Worm (Caenorhabditis elegans) whole organism, L1 larva: ENCODE data around the gene C45G9.10.
A peak's percentile ranks its signal among the peaks of the same experiment; 100 is the strongest.

ENCODE experiments used
- C04F5.9 ChIP-seq: sonication (generic microtip); optimal IDR thresholded peaks from 2 replicates; lab custom pipeline; 2016; ENCODE audit warnings: missing genetic modification characterization, missing compliant biosample characterization
- C34B4.2 ChIP-seq: sonication (generic microtip); optimal IDR thresholded peaks from 2 replicates; lab custom pipeline; 2017; ENCODE audit warnings: mild to moderate bottlenecking, missing genetic modification characterization, missing compliant biosample characterization
- F16B12.6 ChIP-seq: fragments of 150-350 bp; optimal IDR thresholded peaks from 2 replicates; lab custom pipeline; 2014; ENCODE audit warnings: missing biosample characterization, missing genetic modification characterization
- Y116A8C.19 ChIP-seq: sonication (generic microtip); optimal IDR thresholded peaks from 2 replicates; lab custom pipeline; 2016; ENCODE audit warnings: missing compliant biosample characterization, missing genetic modification characterization, borderline replicate concordance
- alr-1 ChIP-seq: fragments of 200-800 bp; sonication (Bioruptor generic); optimal IDR thresholded peaks from 2 replicates; lab custom pipeline; 2018; ENCODE audit warnings: borderline replicate concordance, mild to moderate bottlenecking, missing genetic modification characterization, missing compliant biosample characterization
- aly-2 ChIP-seq: fragments of 150-350 bp; optimal IDR thresholded peaks from 2 replicates; lab custom pipeline; 2014; ENCODE audit warnings: missing biosample characterization, missing genetic modification characterization
- ama-1 ChIP-seq: fragments of 150-350 bp; optimal IDR thresholded peaks from 2 replicates; lab custom pipeline; 2014
- ceh-63 ChIP-seq: fragments of 200-800 bp; sonication (Bioruptor generic); optimal IDR thresholded peaks from 2 replicates; lab custom pipeline; 2018; ENCODE audit warnings: mild to moderate bottlenecking, missing genetic modification characterization, missing compliant biosample characterization
- ceh-8 ChIP-seq: fragments of 200-800 bp; sonication (Bioruptor generic); optimal IDR thresholded peaks from 2 replicates; lab custom pipeline; 2018; ENCODE audit warnings: mild to moderate bottlenecking, missing genetic modification characterization, moderate library complexity, missing compliant biosample characterization
- ces-1 ChIP-seq: fragments of 150-350 bp; optimal IDR thresholded peaks from 2 replicates; lab custom pipeline; 2014; ENCODE audit warnings: missing biosample characterization, missing genetic modification reagents, missing genetic modification characterization
- efl-1 ChIP-seq, 4 experiments: fragments of 150-350 bp; optimal IDR thresholded peaks in 3 of 4; peaks in 1 of 4; 1 replicate in 1 of 4; 2 replicates in 3 of 4; lab custom pipeline; 2014; ENCODE audit warnings: missing biosample characterization in 2 of 4, missing genetic modification characterization in 2 of 4, missing genetic modification reagents in 2 of 4
- egl-13 ChIP-seq: sonication (generic microtip); optimal IDR thresholded peaks from 2 replicates; lab custom pipeline; 2016; ENCODE audit warnings: missing genotype, missing genetic modification reagents, missing genetic modification characterization, missing compliant biosample characterization
- elt-3 ChIP-seq, 6 experiments: fragments of 150-350 bp in 1 of 6; sonication (generic microtip); optimal IDR thresholded peaks; 2 replicates each; lab custom pipeline; 2017 to 2018; ENCODE audit warnings: missing biosample characterization in 6 of 6, missing genetic modification characterization in 6 of 6, inconsistent platforms in 1 of 6
- ets-5 ChIP-seq: fragments of 200-800 bp; sonication (Bioruptor generic); IDR thresholded peaks from 2 replicates; pipeline ENCODE4 v1.3.6; 2022; ENCODE audit warnings: missing genetic modification characterization, missing compliant biosample characterization
- fkh-10 ChIP-seq: sonication (generic microtip); optimal IDR thresholded peaks from 2 replicates; lab custom pipeline; 2017; ENCODE audit warnings: missing biosample characterization, missing genetic modification reagents, missing genetic modification characterization
- fkh-4 ChIP-seq: sonication (generic microtip); optimal IDR thresholded peaks from 2 replicates; lab custom pipeline; 2016; ENCODE audit warnings: missing compliant biosample characterization, missing genetic modification characterization, borderline replicate concordance
- fkh-8 ChIP-seq: sonication (generic microtip); optimal IDR thresholded peaks from 2 replicates; lab custom pipeline; 2016; ENCODE audit warnings: mild to moderate bottlenecking, missing genetic modification characterization, missing compliant biosample characterization
- fos-1 ChIP-seq: fragments of 150-350 bp; optimal IDR thresholded peaks from 2 replicates; lab custom pipeline; 2014; ENCODE audit warnings: missing biosample characterization, missing genetic modification characterization
- hlh-17 ChIP-seq: fragments of 200-800 bp; sonication (Bioruptor generic); optimal IDR thresholded peaks from 2 replicates; lab custom pipeline; 2018; ENCODE audit warnings: missing genetic modification characterization, mild to moderate bottlenecking, missing compliant biosample characterization, moderate library complexity, borderline replicate concordance
- irx-1 ChIP-seq: sonication (generic microtip); optimal IDR thresholded peaks from 2 replicates; lab custom pipeline; 2016; ENCODE audit warnings: missing genetic modification characterization, missing compliant biosample characterization
- jun-1 ChIP-seq: fragments of 150-350 bp; optimal IDR thresholded peaks from 2 replicates; lab custom pipeline; 2014; ENCODE audit warnings: missing biosample characterization, missing genetic modification reagents, missing genetic modification characterization
- lin-13 ChIP-seq: fragments of 150-350 bp; optimal IDR thresholded peaks from 2 replicates; lab custom pipeline; 2014; ENCODE audit warnings: missing biosample characterization, missing genetic modification reagents, missing genetic modification characterization
- lin-14 ChIP-seq: fragments of 200-800 bp; sonication (Bioruptor generic); optimal IDR thresholded peaks from 2 replicates; lab custom pipeline; 2018; ENCODE audit warnings: mild to moderate bottlenecking, missing genetic modification characterization, moderate library complexity, missing compliant biosample characterization
- lin-15B ChIP-seq: fragments of 150-350 bp; sonication (generic microtip); optimal IDR thresholded peaks from 3 replicates; lab custom pipeline; 2014; ENCODE audit warnings: missing biosample characterization, missing genetic modification characterization
- lin-35 ChIP-seq, 2 experiments: fragments of 150-350 bp; optimal IDR thresholded peaks; 2 replicates each; lab custom pipeline; 2014; ENCODE audit warnings: missing biosample characterization in 2 of 2, missing genetic modification characterization in 2 of 2, missing genetic modification reagents in 2 of 2
- lin-39 ChIP-seq: fragments of 150-350 bp; optimal IDR thresholded peaks from 2 replicates; lab custom pipeline; 2014; ENCODE audit warnings: missing biosample characterization, missing genetic modification reagents, missing genetic modification characterization
- lir-3 ChIP-seq: sonication (generic microtip); optimal IDR thresholded peaks from 2 replicates; lab custom pipeline; 2016; ENCODE audit warnings: mild to moderate bottlenecking, missing genetic modification characterization, moderate library complexity, missing compliant biosample characterization; ENCODE audit not compliant: poor library complexity
- lsy-2 ChIP-seq, 2 experiments: fragments of 150-350 bp; optimal IDR thresholded peaks; 2 replicates each; lab custom pipeline; 2014; ENCODE audit warnings: missing biosample characterization in 2 of 2, missing genetic modification characterization in 2 of 2
- mab-9 ChIP-seq: fragments of 200-800 bp; sonication (Bioruptor generic); IDR thresholded peaks from 2 replicates; pipeline ENCODE4 v1.3.6; 2022; ENCODE audit warnings: missing genetic modification reagents, missing genetic modification characterization, missing compliant biosample characterization
- mef-2 ChIP-seq: fragments of 150-350 bp; optimal IDR thresholded peaks from 2 replicates; lab custom pipeline; 2014; ENCODE audit warnings: missing biosample characterization, missing genetic modification characterization
- mep-1 ChIP-seq: fragments of 150-350 bp; optimal IDR thresholded peaks from 2 replicates; lab custom pipeline; 2014; ENCODE audit warnings: missing biosample characterization, missing genetic modification characterization
- nhr-11 ChIP-seq: fragments of 150-350 bp; optimal IDR thresholded peaks from 2 replicates; lab custom pipeline; 2014; ENCODE audit warnings: missing biosample characterization, missing genetic modification characterization
- nhr-12 ChIP-seq: sonication (generic microtip); optimal IDR thresholded peaks from 2 replicates; lab custom pipeline; 2017; ENCODE audit warnings: missing biosample characterization, missing genetic modification characterization
- nhr-237 ChIP-seq: fragments of 150-350 bp; optimal IDR thresholded peaks from 2 replicates; lab custom pipeline; 2014; ENCODE audit warnings: missing biosample characterization, missing genetic modification characterization
- nhr-28 ChIP-seq: fragments of 150-350 bp; optimal IDR thresholded peaks from 2 replicates; lab custom pipeline; 2014; ENCODE audit warnings: missing biosample characterization, missing genetic modification characterization
- nhr-47 ChIP-seq: sonication (generic microtip); optimal IDR thresholded peaks from 2 replicates; lab custom pipeline; 2016; ENCODE audit warnings: mild to moderate bottlenecking, missing genetic modification characterization, moderate library complexity, missing compliant biosample characterization
- nhr-71 ChIP-seq: sonication (generic microtip); optimal IDR thresholded peaks from 2 replicates; lab custom pipeline; 2016; ENCODE audit warnings: mild to moderate bottlenecking, missing genetic modification characterization, moderate library complexity, missing compliant biosample characterization
- pag-3 ChIP-seq: sonication (generic microtip); optimal IDR thresholded peaks from 2 replicates; lab custom pipeline; 2017; ENCODE audit warnings: missing genetic modification characterization, mild to moderate bottlenecking, missing compliant biosample characterization, antibody characterized with exemption, borderline replicate concordance; ENCODE audit not compliant: insufficient read depth
- rnt-1 ChIP-seq: sonication (generic microtip); optimal IDR thresholded peaks from 2 replicates; lab custom pipeline; 2016; ENCODE audit warnings: mild to moderate bottlenecking, missing genetic modification characterization, moderate library complexity, missing compliant biosample characterization
- sox-4 ChIP-seq: sonication (generic microtip); optimal IDR thresholded peaks from 2 replicates; lab custom pipeline; 2016; ENCODE audit warnings: missing genetic modification characterization, missing compliant biosample characterization
- sptf-1 ChIP-seq: fragments of 150-350 bp; optimal IDR thresholded peaks from 2 replicates; lab custom pipeline; 2014; ENCODE audit warnings: missing biosample characterization, missing genetic modification characterization
- sup-37 ChIP-seq: fragments of 200-800 bp; sonication (Bioruptor generic); optimal IDR thresholded peaks from 2 replicates; lab custom pipeline; 2018; ENCODE audit warnings: mild to moderate bottlenecking, missing genetic modification characterization, missing compliant biosample characterization
- swsn-7 ChIP-seq: sonication (generic microtip); optimal IDR thresholded peaks from 2 replicates; lab custom pipeline; 2016; ENCODE audit warnings: missing genetic modification characterization, missing compliant biosample characterization
- tlp-1 ChIP-seq: fragments of 150-350 bp; optimal IDR thresholded peaks from 2 replicates; lab custom pipeline; 2014; ENCODE audit warnings: missing biosample characterization, missing genetic modification characterization
- unc-62 ChIP-seq: fragments of 150-350 bp; optimal IDR thresholded peaks from 2 replicates; lab custom pipeline; 2014; ENCODE audit warnings: missing biosample characterization, missing genetic modification reagents, missing genetic modification characterization
- unc-86 ChIP-seq: sonication (generic microtip); optimal IDR thresholded peaks from 2 replicates; lab custom pipeline; 2016; ENCODE audit warnings: missing genetic modification characterization, missing compliant biosample characterization
- unc-98 ChIP-seq: fragments of 200-800 bp; sonication (Bioruptor generic); IDR thresholded peaks from 2 replicates; pipeline ENCODE4 v1.3.6; 2022; ENCODE audit warnings: missing genetic modification characterization, missing compliant biosample characterization
- vab-15 ChIP-seq: sonication (generic microtip); optimal IDR thresholded peaks from 2 replicates; lab custom pipeline; 2017; ENCODE audit warnings: missing genotype, mild to moderate bottlenecking, missing genetic modification characterization, missing compliant biosample characterization
- xbp-1 ChIP-seq: sonication (generic microtip); optimal IDR thresholded peaks from 2 replicates; lab custom pipeline; 2016; ENCODE audit warnings: missing genetic modification characterization, missing compliant biosample characterization
- zag-1 ChIP-seq: fragments of 150-350 bp; optimal IDR thresholded peaks from 2 replicates; lab custom pipeline; 2014; ENCODE audit warnings: missing biosample characterization, missing genetic modification characterization
- ztf-11 ChIP-seq, 2 experiments: sonication (generic microtip); optimal IDR thresholded peaks; 2 replicates each; lab custom pipeline; 2016 to 2017; ENCODE audit warnings: missing genetic modification characterization in 2 of 2, missing biosample characterization in 1 of 2, missing compliant biosample characterization in 1 of 2
- ztf-4 ChIP-seq: fragments of 150-350 bp; optimal IDR thresholded peaks from 2 replicates; lab custom pipeline; 2014; ENCODE audit warnings: missing biosample characterization, missing genetic modification characterization

The C45G9.10 gene

ce11 chrIII:5068675-5069233 lies 7.1 kb upstream of the C45G9.10 start, which contains the start of the genes C45G9.11 and C45G9.2 (continued):
- TF ChIP-seq ces-1 (GFP tag; lab: Kevin White, UChicago) = no peak
- peak in 2 of 6 experiments; percentile 22 to 48 for TF ChIP-seq elt-3 (tag; optimal IDR thresholded peaks at IDR 0.05; lab: Kevin White, UChicago)
- peak; percentile 54 for TF ChIP-seq lin-13
- TF ChIP-seq nhr-11 (tag; lab: Kevin White, UChicago) = no peak
- TF ChIP-seq mef-2 (tag; lab: Kevin White, UChicago) = no peak
- no peak for TF ChIP-seq nhr-28 (tag; lab: Kevin White, UChicago)
- no peak for TF ChIP-seq tlp-1 (tag; lab: Kevin White, UChicago)
- peak in 1 of 2 experiments; percentile 92 for TF ChIP-seq ztf-11 (tag; optimal IDR thresholded peaks at IDR 0.05; lab: Kevin White, UChicago)
- TF ChIP-seq sptf-1 (tag; lab: Kevin White, UChicago) = no peak
- peak; percentile 90 for TF ChIP-seq nhr-47 (tag; lab: Kevin White, UChicago)
- TF ChIP-seq pag-3 (tag; lab: Kevin White, UChicago) = no peak
- peak; percentile 85 for TF ChIP-seq unc-98 (GFP tag; lab: Robert Waterston, UW)
- TF ChIP-seq lir-3 (tag; lab: Kevin White, UChicago) = peak; percentile 95
- TF ChIP-seq sup-37 = peak; percentile 69
- peak; percentile 93 for TF ChIP-seq fkh-4 (tag; lab: Kevin White, UChicago)
- TF ChIP-seq alr-1 = no peak
- TF ChIP-seq rnt-1 (tag; lab: Kevin White, UChicago) = peak; percentile 98
- peak; percentile 85 for TF ChIP-seq xbp-1 (tag; lab: Kevin White, UChicago)
- peak; percentile 84 for TF ChIP-seq vab-15
- TF ChIP-seq fkh-10 (GFP tag; lab: Kevin White, UChicago) = no peak
- peak; percentile 95 for TF ChIP-seq irx-1
- peak; percentile 78 to 85 for TF ChIP-seq lsy-2 (tag; optimal IDR thresholded peaks at IDR 0.05; lab: Kevin White, UChicago)
- peak; percentile 78 for TF ChIP-seq lin-14 (GFP tag; lab: Kevin White, UChicago)
- TF ChIP-seq lin-39 = peak; percentile 48
- peak; percentile 12 for TF ChIP-seq lin-15B (tag; lab: Kevin White, UChicago)
- peak; percentile 88 for TF ChIP-seq sox-4 (tag; lab: Kevin White, UChicago)
- peak; percentile 71 for TF ChIP-seq mab-9 (GFP tag; lab: Robert Waterston, UW)
- peak; percentile 68 for TF ChIP-seq fkh-8 (tag; lab: Kevin White, UChicago)
- TF ChIP-seq nhr-12 (tag; lab: Kevin White, UChicago) = no peak
- TF ChIP-seq ama-1 = no peak
- peak; percentile 90 for TF ChIP-seq nhr-71 (tag; lab: Kevin White, UChicago)
- TF ChIP-seq nhr-237 (tag; lab: Kevin White, UChicago) = no peak
- TF ChIP-seq jun-1 (tag; lab: Kevin White, UChicago) = no peak
- peak; percentile 77 for TF ChIP-seq mep-1 (tag; lab: Kevin White, UChicago)
- no peak for TF ChIP-seq zag-1 (tag; lab: Kevin White, UChicago)
- peak; percentile 79 to 94 for TF ChIP-seq efl-1 (optimal IDR thresholded peaks at IDR 0.05; lab: Kevin White, UChicago)
- TF ChIP-seq efl-1 (GFP tag; optimal IDR thresholded peaks at IDR 0.05 in 1 of 2; lab: Kevin White, UChicago) = peak; percentile 94 to 99
- peak; percentile 16 for TF ChIP-seq C34B4.2
- peak; percentile 93 to 96 for TF ChIP-seq lin-35 (GFP tag; optimal IDR thresholded peaks at IDR 0.05; lab: Kevin White, UChicago)
- peak; percentile 58 for TF ChIP-seq hlh-17 (GFP tag; lab: Kevin White, UChicago)
- no peak for TF ChIP-seq ets-5 (GFP tag; lab: Robert Waterston, UW)
- peak; percentile 79 for TF ChIP-seq Y116A8C.19 (tag; lab: Kevin White, UChicago)
- TF ChIP-seq swsn-7 = peak; percentile 78
- no peak for TF ChIP-seq ztf-4
- peak; percentile 87 for TF ChIP-seq egl-13 (tag; lab: Kevin White, UChicago)
- TF ChIP-seq F16B12.6 (tag; lab: Kevin White, UChicago) = peak; percentile 26
- peak; percentile 45 for TF ChIP-seq aly-2 (tag; lab: Kevin White, UChicago)
- TF ChIP-seq C04F5.9 (tag; lab: Kevin White, UChicago) = peak; percentile 84
- peak; percentile 41 for TF ChIP-seq ceh-8 (GFP tag; lab: Kevin White, UChicago)
- peak; percentile 26 for TF ChIP-seq fos-1 (tag; lab: Kevin White, UChicago)
- peak; percentile 60 for TF ChIP-seq unc-86 (tag; lab: Kevin White, UChicago)
- no peak for TF ChIP-seq unc-62 (GFP tag; lab: Kevin White, UChicago)
- peak; percentile 79 for TF ChIP-seq ceh-63
